Worm (Caenorhabditis elegans) whole organism, L2 larva: ENCODE results near the gene Y73F8A.1159.

Source experiments
- F13H6.1 ChIP-seq: sonication (generic microtip); optimal IDR thresholded peaks from 2 replicates; lab custom pipeline; 2016; ENCODE audit warnings: missing genetic modification characterization, missing compliant biosample characterization
- R02D3.7 ChIP-seq: fragments of 150-350 bp; optimal IDR thresholded peaks from 2 replicates; lab custom pipeline; 2014; ENCODE audit warnings: missing biosample characterization, missing genetic modification characterization
- Y55F3AM.14 ChIP-seq: fragments of 200-800 bp; sonication (Bioruptor generic); optimal IDR thresholded peaks from 2 replicates; lab custom pipeline; 2018; ENCODE audit warnings: mild to moderate bottlenecking, missing genetic modification characterization, missing compliant biosample characterization
- ZK546.5 ChIP-seq: sonication (generic microtip); optimal IDR thresholded peaks from 2 replicates; lab custom pipeline; 2017; ENCODE audit warnings: missing biosample characterization, missing genetic modification characterization
- alr-1 ChIP-seq: fragments of 150-350 bp; optimal IDR thresholded peaks from 2 replicates; lab custom pipeline; 2014; ENCODE audit warnings: missing biosample characterization, missing genetic modification characterization
- aly-2 ChIP-seq: fragments of 150-350 bp; optimal IDR thresholded peaks from 2 replicates; lab custom pipeline; 2014; ENCODE audit warnings: missing biosample characterization, missing genetic modification characterization
- ama-1 ChIP-seq: fragments of 150-350 bp; optimal IDR thresholded peaks from 2 replicates; lab custom pipeline; 2018; ENCODE audit warnings: inconsistent platforms
- ceh-16 ChIP-seq: fragments of 150-350 bp; optimal IDR thresholded peaks from 2 replicates; lab custom pipeline; 2014; ENCODE audit warnings: missing biosample characterization, missing genetic modification characterization
- ceh-82 ChIP-seq: fragments of 150-350 bp; optimal IDR thresholded peaks from 2 replicates; lab custom pipeline; 2014; ENCODE audit warnings: missing biosample characterization, missing genetic modification characterization
- crh-2 ChIP-seq: sonication (generic microtip); optimal IDR thresholded peaks from 2 replicates; lab custom pipeline; 2017; ENCODE audit warnings: missing biosample characterization, missing genetic modification characterization
- dmd-4 ChIP-seq: sonication (generic microtip); optimal IDR thresholded peaks from 2 replicates; lab custom pipeline; 2017; ENCODE audit warnings: missing biosample characterization, missing genetic modification characterization
- elt-1 ChIP-seq: fragments of 150-350 bp; optimal IDR thresholded peaks from 2 replicates; lab custom pipeline; 2014; ENCODE audit warnings: missing biosample characterization, missing genetic modification characterization
- elt-3 ChIP-seq: sonication (generic microtip); optimal IDR thresholded peaks from 2 replicates; lab custom pipeline; 2017; ENCODE audit warnings: missing biosample characterization, missing genetic modification characterization
- gmeb-1 ChIP-seq: fragments of 150-350 bp; optimal IDR thresholded peaks from 2 replicates; lab custom pipeline; 2014; ENCODE audit warnings: missing biosample characterization, missing genetic modification characterization
- lin-11 ChIP-seq: fragments of 150-350 bp; sonication (generic microtip); optimal IDR thresholded peaks from 2 replicates; lab custom pipeline; 2014; ENCODE audit warnings: missing biosample characterization, missing genetic modification characterization, inconsistent platforms, mixed read lengths
- lin-13 ChIP-seq: fragments of 150-350 bp; optimal IDR thresholded peaks from 2 replicates; lab custom pipeline; 2014; ENCODE audit warnings: missing biosample characterization, missing genetic modification reagents, missing genetic modification characterization
- lin-39 ChIP-seq: fragments of 150-350 bp; optimal IDR thresholded peaks from 2 replicates; lab custom pipeline; 2014; ENCODE audit warnings: missing biosample characterization, missing genetic modification reagents, missing genetic modification characterization
- lsy-2 ChIP-seq, 2 experiments: fragments of 150-350 bp in 1 of 2; sonication (generic microtip) in 1 of 2; optimal IDR thresholded peaks; 2 replicates each; lab custom pipeline; 2014 to 2017; ENCODE audit warnings: missing biosample characterization in 2 of 2, missing genetic modification characterization in 2 of 2
- mab-5 ChIP-seq: fragments of 150-350 bp; optimal IDR thresholded peaks from 2 replicates; lab custom pipeline; 2014; ENCODE audit warnings: missing biosample characterization, missing genetic modification characterization
- mbf-1 ChIP-seq: sonication (generic microtip); optimal IDR thresholded peaks from 2 replicates; lab custom pipeline; 2017; ENCODE audit warnings: missing biosample characterization, missing genetic modification characterization
- mdl-1 ChIP-seq, 2 experiments: fragments of 150-350 bp in 1 of 2; sonication (generic microtip) in 1 of 2; optimal IDR thresholded peaks; 2 replicates each; lab custom pipeline; 2017; ENCODE audit warnings: missing biosample characterization in 2 of 2, missing genetic modification characterization in 2 of 2
- nhr-10 ChIP-seq: sonication (generic microtip); optimal IDR thresholded peaks from 2 replicates; lab custom pipeline; 2017; ENCODE audit warnings: missing biosample characterization, missing genetic modification characterization
- nhr-11 ChIP-seq: fragments of 150-350 bp; optimal IDR thresholded peaks from 2 replicates; lab custom pipeline; 2014; ENCODE audit warnings: missing biosample characterization, missing genetic modification characterization
- nhr-12 ChIP-seq: fragments of 150-350 bp; optimal IDR thresholded peaks from 2 replicates; lab custom pipeline; 2014; ENCODE audit warnings: missing biosample characterization, missing genetic modification characterization
- nhr-25 ChIP-seq: fragments of 150-350 bp; sonication (generic microtip); optimal IDR thresholded peaks from 3 replicates; lab custom pipeline; 2014; ENCODE audit warnings: missing biosample characterization, missing genetic modification characterization
- nhr-6 ChIP-seq: fragments of 150-350 bp; optimal IDR thresholded peaks from 2 replicates; lab custom pipeline; 2014; ENCODE audit warnings: missing biosample characterization, missing genetic modification characterization
- nhr-77 ChIP-seq: fragments of 150-350 bp; optimal IDR thresholded peaks from 2 replicates; lab custom pipeline; 2014; ENCODE audit warnings: missing biosample characterization, missing genetic modification characterization
- peb-1 ChIP-seq: fragments of 150-350 bp; optimal IDR thresholded peaks from 2 replicates; lab custom pipeline; 2014; ENCODE audit warnings: missing biosample characterization, missing genetic modification characterization
- sem-4 ChIP-seq: fragments of 150-350 bp; optimal IDR thresholded peaks from 2 replicates; lab custom pipeline; 2014; ENCODE audit warnings: missing biosample characterization, missing genetic modification reagents, missing genetic modification characterization
- skn-1 ChIP-seq: sonication (generic microtip); optimal IDR thresholded peaks from 2 replicates; lab custom pipeline; 2017; ENCODE audit warnings: missing biosample characterization, missing genetic modification characterization
- sma-3 ChIP-seq: sonication (generic microtip); optimal IDR thresholded peaks from 2 replicates; lab custom pipeline; 2016; ENCODE audit warnings: missing genetic modification reagents, missing genetic modification characterization, missing compliant biosample characterization
- sma-9 ChIP-seq, 2 experiments: fragments of 150-350 bp in 1 of 2; sonication (generic microtip) in 1 of 2; optimal IDR thresholded peaks; 2 replicates each; lab custom pipeline; 2014 to 2016; ENCODE audit warnings: missing genetic modification characterization in 2 of 2, mild to moderate bottlenecking in 1 of 2, missing biosample characterization in 1 of 2, missing compliant biosample characterization in 1 of 2, missing genetic modification reagents in 1 of 2, moderate library complexity in 1 of 2
- snpc-4 ChIP-seq: fragments of 150-350 bp; optimal IDR thresholded peaks from 2 replicates; lab custom pipeline; 2014; ENCODE audit warnings: missing biosample characterization, missing genetic modification characterization
- unc-39 ChIP-seq: fragments of 150-350 bp; optimal IDR thresholded peaks from 2 replicates; lab custom pipeline; 2014; ENCODE audit warnings: missing biosample characterization, missing genetic modification characterization
- unc-55 ChIP-seq: fragments of 150-350 bp; sonication (generic microtip); optimal IDR thresholded peaks from 3 replicates; lab custom pipeline; 2014; ENCODE audit warnings: missing biosample characterization, missing genetic modification reagents, missing genetic modification characterization
- ztf-1 ChIP-seq: fragments of 200-800 bp; sonication (Bioruptor generic); conservative IDR thresholded peaks from 2 replicates; pipeline ENCODE4 v1.3.6; 2022; ENCODE audit warnings: missing genetic modification characterization, missing compliant biosample characterization
- ztf-11 ChIP-seq: sonication (generic microtip); optimal IDR thresholded peaks from 2 replicates; lab custom pipeline; 2017; ENCODE audit warnings: missing biosample characterization, missing genetic modification characterization
- ztf-4 ChIP-seq: fragments of 150-350 bp; optimal IDR thresholded peaks from 2 replicates; lab custom pipeline; 2014; ENCODE audit warnings: missing biosample characterization, missing genetic modification characterization

The Y73F8A.1159 gene

DNA sequence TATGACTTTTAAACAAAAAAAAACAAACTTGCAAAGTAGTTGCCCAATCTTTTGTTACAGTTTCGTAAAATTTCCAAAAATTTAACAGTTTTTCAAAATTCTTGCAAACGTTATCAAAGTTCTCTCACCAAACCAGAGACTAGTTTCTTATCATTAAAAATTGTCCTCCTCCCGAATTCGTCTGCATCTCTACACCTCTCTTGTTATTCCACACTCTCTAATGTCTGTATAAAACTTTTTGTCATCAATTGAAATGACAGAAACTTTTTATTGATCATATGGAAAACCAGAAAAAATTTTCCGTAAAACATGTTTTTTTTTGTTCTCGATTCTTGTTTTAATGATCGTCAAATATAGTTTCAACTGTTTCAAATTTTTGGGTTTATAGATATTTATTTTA, 5.6 kb downstream of the Y73F8A.1159 start (continued):
- TF ChIP-seq nhr-12 (tag; lab: Kevin White, UChicago) (no peak), peb-1 (tag; lab: Kevin White, UChicago) (no peak), elt-3 (tag; lab: Kevin White, UChicago) (no peak), lin-39 (no peak), Y55F3AM.14 (GFP tag; lab: Kevin White, UChicago) (no peak), unc-55 (GFP tag; lab: Kevin White, UChicago) (no peak), crh-2 (no peak), ztf-11 (no peak), ama-1 (lab: Kevin White, UChicago) (no peak), aly-2 (tag; lab: Kevin White, UChicago) (no peak), mbf-1 (tag; lab: Kevin White, UChicago) (no peak), sma-3 (GFP tag; lab: Kevin White, UChicago) (peak; percentile 32)

DNA sequence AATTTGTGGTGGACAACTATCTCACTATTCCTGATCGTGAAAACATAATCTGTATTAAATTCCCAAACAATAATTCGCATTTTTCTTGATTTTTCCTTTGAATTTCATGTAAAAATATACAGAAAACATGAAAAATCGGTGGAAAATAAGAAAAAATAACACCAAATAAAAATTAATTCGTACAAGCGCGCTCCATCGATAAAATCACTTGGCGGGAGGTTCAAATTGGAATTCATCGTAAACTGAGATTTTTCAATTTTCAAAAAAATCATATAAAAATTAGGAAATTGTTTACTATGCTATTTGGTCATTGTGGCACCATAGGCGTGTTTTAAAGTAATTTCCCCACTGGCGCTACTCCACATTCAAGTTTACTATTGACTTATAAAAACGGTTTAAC, 8.3 kb downstream of the Y73F8A.1159 start:
- TF ChIP-seq sma-9 (GFP tag; optimal IDR thresholded peaks at IDR 0.05; lab: Kevin White, UChicago) (no peak), sma-9 (tag; optimal IDR thresholded peaks at IDR 0.05; lab: Kevin White, UChicago) (no peak), snpc-4 (tag; lab: Kevin White, UChicago) (no peak), gmeb-1 (peak; percentile 59), nhr-6 (tag; lab: Kevin White, UChicago) (no peak), ztf-4 (no peak)

DNA sequence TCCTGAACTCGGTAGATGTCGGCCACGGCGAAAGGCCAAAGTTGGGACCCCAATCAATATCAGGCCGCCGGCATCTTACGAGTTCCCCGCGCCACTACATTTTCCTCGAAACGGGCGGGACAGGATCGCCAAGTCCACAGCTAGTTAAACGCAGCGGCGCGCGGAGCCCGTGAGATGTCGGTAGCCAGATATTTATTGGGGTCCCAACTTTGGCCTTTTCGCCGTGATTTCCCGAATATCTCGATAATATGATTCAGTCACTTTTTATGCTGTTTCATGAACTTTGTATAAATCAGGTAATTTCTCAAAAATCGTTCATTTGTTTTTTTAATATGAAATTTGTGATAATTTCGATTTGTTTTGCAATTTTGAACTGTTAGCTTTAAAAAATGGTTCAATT, 9.0 kb downstream of the Y73F8A.1159 start:
- TF ChIP-seq ztf-1 (GFP tag; lab: Robert Waterston, UW) (no peak), lsy-2 (tag; optimal IDR thresholded peaks at IDR 0.05; lab: Kevin White, UChicago) (no peak), nhr-77 (tag; lab: Kevin White, UChicago) (no peak), F13H6.1 (tag; lab: Kevin White, UChicago) (no peak), alr-1 (tag; lab: Kevin White, UChicago) (no peak), ceh-16 (no peak), unc-39 (tag; lab: Kevin White, UChicago) (no peak), R02D3.7 (tag; lab: Kevin White, UChicago) (no peak), ztf-4 (no peak), lin-13 (GFP tag; lab: Kevin White, UChicago) (no peak), nhr-11 (no peak)
- TF ChIP-seq, all 48 proteins: peak for 0

DNA sequence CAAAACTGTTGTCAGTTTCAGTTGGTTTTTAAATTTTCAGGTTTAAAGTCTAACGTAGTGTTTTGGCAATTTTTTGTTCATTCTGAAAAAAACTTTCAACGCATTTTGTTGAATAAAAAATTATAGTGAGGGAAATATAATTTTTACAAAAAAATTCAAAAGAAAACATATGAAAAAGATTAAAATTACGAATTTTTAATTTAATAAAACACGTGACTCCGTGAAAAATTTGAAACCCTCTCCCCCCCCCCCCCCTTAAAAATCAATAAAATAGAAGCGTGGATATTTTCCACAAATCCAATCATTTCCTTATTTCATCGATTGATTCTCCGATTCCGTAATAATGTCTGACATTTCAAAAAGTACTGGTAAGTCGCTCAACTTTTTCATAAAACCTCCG, 12.7 kb downstream of the Y73F8A.1159 start, which contains the start of gene Y73F8A.20:
TSS of gene Y73F8A.20 (plus strand) at position 301 of the 400 bp plus-strand sequence.
- TF ChIP-seq dmd-4 (tag; lab: Kevin White, UChicago) (no peak), nhr-10 (tag; lab: Kevin White, UChicago) (no peak), skn-1 (tag; lab: Kevin White, UChicago) (no peak), alr-1 (tag; lab: Kevin White, UChicago) (no peak), F13H6.1 (tag; lab: Kevin White, UChicago) (no peak), ZK546.5 (tag; lab: Kevin White, UChicago) (no peak), elt-1 (tag; lab: Kevin White, UChicago) (no peak), mab-5 (no peak), mbf-1 (tag; lab: Kevin White, UChicago) (no peak), nhr-77 (tag; lab: Kevin White, UChicago) (no peak), lin-11 (no peak), sma-3 (GFP tag; lab: Kevin White, UChicago) (no peak), sem-4 (tag; lab: Kevin White, UChicago) (no peak), nhr-25 (tag; lab: Kevin White, UChicago) (no peak), ceh-82 (tag; lab: Kevin White, UChicago) (no peak), nhr-12 (tag; lab: Kevin White, UChicago) (no peak), sma-9 (GFP tag; optimal IDR thresholded peaks at IDR 0.05; lab: Kevin White, UChicago) (no peak), sma-9 (tag; optimal IDR thresholded peaks at IDR 0.05; lab: Kevin White, UChicago) (no peak), R02D3.7 (tag; lab: Kevin White, UChicago) (no peak), mdl-1 (tag; optimal IDR thresholded peaks at IDR 0.05; lab: Kevin White, UChicago) (no peak)
